Fruit fly (Drosophila melanogaster): ENCODE measurements around the gene TyrR.
A peak's percentile ranks its signal among the peaks of the same experiment; 100 is the strongest.

TyrR gene

dm6 chr3R:17705140-17705539, 57.8 kb downstream of the TyrR start:
- TF ChIP-seq oc (tag; optimal IDR thresholded peaks at IDR 0.05) (peak; percentile 85), Sox100B (GFP tag; optimal IDR thresholded peaks at IDR 0.05) (no peak)

- TF ChIP-seq zf30C (GFP tag; optimal IDR thresholded peaks at IDR 0.05): peak; percentile 48
- TF ChIP-seq Sox100B (GFP tag; optimal IDR thresholded peaks at IDR 0.05): no peak
- TF ChIP-seq Adf1 (GFP tag; IDR thresholded peaks at IDR 0.05): peak; percentile 3; the same call in 1 of the 2 replicates
- TF ChIP-seq crol (GFP tag; IDR thresholded peaks at IDR 0.05): peak; percentile 73; the same call in 1 of the 2 replicates
- TF ChIP-seq oc (tag; optimal IDR thresholded peaks at IDR 0.05): no peak
Observed at dm6 chr3R:17704538-17704854, 58.5 kb downstream of the TyrR start.

- TF ChIP-seq Dbx (GFP tag; IDR thresholded peaks at IDR 0.05) (peak; percentile 99), Meics (GFP tag; optimal IDR thresholded peaks at IDR 0.05) (peak; percentile 99), maf-S (GFP tag; optimal IDR thresholded peaks at IDR 0.05) (peak; percentile 99), ERR (GFP tag; optimal IDR thresholded peaks at IDR 0.05) (peak; percentile 98), CG11085 (GFP tag; IDR thresholded peaks at IDR 0.05) (peak; percentile 97), MTF-1 (GFP tag; optimal IDR thresholded peaks at IDR 0.05; ENCODE audit: borderline replicate concordance) (peak; percentile 96), lov (optimal IDR thresholded peaks at IDR 0.05) (no peak), lov (GFP tag; IDR thresholded peaks at IDR 0.05) (peak; percentile 98), CG3995 (GFP tag; optimal IDR thresholded peaks at IDR 0.05) (peak; percentile 82), NC2α (GFP tag; optimal IDR thresholded peaks at IDR 0.05) (peak; percentile 99), HHEX (GFP tag; optimal IDR thresholded peaks at IDR 0.05) (peak; percentile 99), CG32532 (GFP tag; IDR thresholded peaks at IDR 0.05) (peak; percentile 99), bowl (GFP tag; IDR thresholded peaks at IDR 0.05) (peak; percentile 97), vfl (GFP tag; optimal IDR thresholded peaks at IDR 0.05) (peak; percentile 98), CG13624 (GFP tag; optimal IDR thresholded peaks at IDR 0.05) (peak; percentile 99), Dip2 (GFP tag; IDR thresholded peaks at IDR 0.05) (peak; percentile 70), tgo (GFP tag; IDR thresholded peaks at IDR 0.05) (peak; percentile 99), abd-A (tag; optimal IDR thresholded peaks at IDR 0.05) (peak; percentile 86), HLH54F (GFP tag; optimal IDR thresholded peaks at IDR 0.05) (peak; percentile 99), ab (GFP tag; optimal IDR thresholded peaks at IDR 0.05) (peak; percentile 99), CG12236 (GFP tag; optimal IDR thresholded peaks at IDR 0.05) (peak; percentile 99), C15 (GFP tag; IDR thresholded peaks at IDR 0.05) (peak; percentile 97), Fer1 (GFP tag; optimal IDR thresholded peaks at IDR 0.05) (peak; percentile 98), repo (GFP tag; optimal IDR thresholded peaks at IDR 0.05) (peak; percentile 99), ase (GFP tag; IDR thresholded peaks at IDR 0.05) (peak; percentile 99), CG9876 (GFP tag; optimal IDR thresholded peaks at IDR 0.05) (peak; percentile 98), bsh (GFP tag; optimal IDR thresholded peaks at IDR 0.05) (peak; percentile 99 to 100), nerfin-1 (tag; optimal IDR thresholded peaks at IDR 0.05) (peak; percentile 94), Opbp (GFP tag; IDR thresholded peaks at IDR 0.05; ENCODE audit: partially characterized antibody) (0 out of 3 replicates have a peak, but pooled peaks have one; percentile 31), Nf-YC (tag; optimal IDR thresholded peaks at IDR 0.05) (peak; percentile 86), CG16813 (GFP tag; IDR thresholded peaks at IDR 0.05; ENCODE audit: partially characterized antibody) (no peak), Hr3 (GFP tag; optimal IDR thresholded peaks at IDR 0.05) (peak; percentile 99), CG15696 (tag; optimal IDR thresholded peaks at IDR 0.05) (peak; percentile 84), CG34224 (GFP tag; IDR thresholded peaks at IDR 0.05; ENCODE audit: partially characterized antibody) (no peak), CG8388 (GFP tag; optimal IDR thresholded peaks at IDR 0.05) (peak; percentile 98), CG9817 (tag; optimal IDR thresholded peaks at IDR 0.05) (peak; percentile 97), BtbVII (GFP tag; optimal IDR thresholded peaks at IDR 0.05) (peak; percentile 99), CG1832 (GFP tag; optimal IDR thresholded peaks at IDR 0.05) (no peak), cad (GFP tag; optimal IDR thresholded peaks at IDR 0.05) (no peak), NFAT (GFP tag; IDR thresholded peaks at IDR 0.05) (peak; percentile 99), pho (GFP tag; optimal IDR thresholded peaks at IDR 0.05) (peak; percentile 99)
Observed at dm6 chr3R:17703691-17704537, 59.1 kb downstream of the TyrR start.

Measured in whole organism, embryonic.